Worm (Caenorhabditis elegans) whole organism, L3 larva: ENCODE data around the gene F54D12.9.
A peak's percentile ranks its signal among the peaks of the same experiment; 100 is the strongest.

Experiments used
- R02D3.7 ChIP-seq: fragments of 150-350 bp; optimal IDR thresholded peaks from 2 replicates; lab custom pipeline; 2014; ENCODE audit warnings: missing biosample characterization, missing genetic modification characterization
- ama-1 ChIP-seq: fragments of 150-350 bp; optimal IDR thresholded peaks from 2 replicates; lab custom pipeline; 2018
- ceh-82 ChIP-seq: fragments of 150-350 bp; optimal IDR thresholded peaks from 2 replicates; lab custom pipeline; 2014; ENCODE audit warnings: missing biosample characterization, missing genetic modification characterization
- daf-12 ChIP-seq: fragments of 150-350 bp; optimal IDR thresholded peaks from 2 replicates; lab custom pipeline; 2014; ENCODE audit warnings: missing biosample characterization, missing genetic modification reagents, missing genetic modification characterization
- egl-5 ChIP-seq: fragments of 150-350 bp; optimal IDR thresholded peaks from 2 replicates; lab custom pipeline; 2017; ENCODE audit warnings: missing biosample characterization, missing genetic modification reagents, missing genetic modification characterization, inconsistent platforms
- elt-2 ChIP-seq: sonication (generic microtip); optimal IDR thresholded peaks from 2 replicates; lab custom pipeline; 2016; ENCODE audit warnings: missing genetic modification reagents, mild to moderate bottlenecking, missing genetic modification characterization, missing compliant biosample characterization
- eor-1 ChIP-seq, 2 experiments: fragments of 150-350 bp; optimal IDR thresholded peaks; 2 replicates each; lab custom pipeline; 2014 to 2018; ENCODE audit warnings: missing biosample characterization in 2 of 2, missing genetic modification characterization in 2 of 2
- fkh-10 ChIP-seq: sonication (generic microtip); optimal IDR thresholded peaks from 2 replicates; lab custom pipeline; 2017; ENCODE audit warnings: missing biosample characterization, missing genetic modification reagents, missing genetic modification characterization
- fkh-2 ChIP-seq: fragments of 150-350 bp; optimal IDR thresholded peaks from 2 replicates; lab custom pipeline; 2014; ENCODE audit warnings: missing biosample characterization, missing genetic modification reagents, missing genetic modification characterization
- fos-1 ChIP-seq: fragments of 150-350 bp; optimal IDR thresholded peaks from 2 replicates; lab custom pipeline; 2014; ENCODE audit warnings: missing biosample characterization, missing genetic modification characterization
- hmg-11 ChIP-seq: sonication (generic microtip); optimal IDR thresholded peaks from 2 replicates; lab custom pipeline; 2016; ENCODE audit warnings: missing genetic modification characterization, missing compliant biosample characterization
- jun-1 ChIP-seq: fragments of 150-350 bp; optimal IDR thresholded peaks from 2 replicates; lab custom pipeline; 2014; ENCODE audit warnings: missing biosample characterization, missing genetic modification reagents, missing genetic modification characterization
- lin-15B ChIP-seq: fragments of 150-350 bp; optimal IDR thresholded peaks from 2 replicates; lab custom pipeline; 2014; ENCODE audit warnings: missing biosample characterization, missing genetic modification characterization
- lin-39 ChIP-seq: fragments of 150-350 bp; optimal IDR thresholded peaks from 2 replicates; lab custom pipeline; 2018; ENCODE audit warnings: missing biosample characterization, missing genetic modification reagents, missing genetic modification characterization
- lsy-12 ChIP-seq: sonication (generic microtip); optimal IDR thresholded peaks from 2 replicates; lab custom pipeline; 2016; ENCODE audit warnings: mild to moderate bottlenecking, missing genetic modification characterization, missing compliant biosample characterization
- mml-1 ChIP-seq: fragments of 150-350 bp; sonication (generic microtip); optimal IDR thresholded peaks from 3 replicates; lab custom pipeline; 2014; ENCODE audit warnings: missing biosample characterization, missing genetic modification characterization
- nfya-1 ChIP-seq: sonication (generic microtip); optimal IDR thresholded peaks from 2 replicates; lab custom pipeline; 2017; ENCODE audit warnings: missing genetic modification characterization, mild to moderate bottlenecking, missing compliant biosample characterization, antibody characterized with exemption, moderate library complexity; ENCODE audit not compliant: insufficient read depth
- nhr-11 ChIP-seq: fragments of 150-350 bp; optimal IDR thresholded peaks from 2 replicates; lab custom pipeline; 2014; ENCODE audit warnings: missing biosample characterization, missing genetic modification characterization
- nhr-12 ChIP-seq: fragments of 150-350 bp; optimal IDR thresholded peaks from 2 replicates; lab custom pipeline; 2014; ENCODE audit warnings: missing biosample characterization, missing genetic modification characterization
- nhr-23 ChIP-seq: fragments of 150-350 bp; optimal IDR thresholded peaks from 2 replicates; lab custom pipeline; 2014; ENCODE audit warnings: missing biosample characterization, missing genetic modification reagents, missing genetic modification characterization
- nhr-237 ChIP-seq: fragments of 150-350 bp; optimal IDR thresholded peaks from 2 replicates; lab custom pipeline; 2014; ENCODE audit warnings: missing biosample characterization, missing genetic modification characterization
- nhr-25 ChIP-seq: sonication (generic microtip); optimal IDR thresholded peaks from 2 replicates; lab custom pipeline; 2017; ENCODE audit warnings: missing biosample characterization, missing genetic modification characterization
- nhr-28 ChIP-seq: fragments of 150-350 bp; optimal IDR thresholded peaks from 2 replicates; lab custom pipeline; 2014; ENCODE audit warnings: missing biosample characterization, missing genetic modification characterization
- nhr-43 ChIP-seq: sonication (generic microtip); optimal IDR thresholded peaks from 2 replicates; lab custom pipeline; 2016; ENCODE audit warnings: mild to moderate bottlenecking, missing genetic modification characterization, missing compliant biosample characterization; ENCODE audit not compliant: poor library complexity, severe bottlenecking
- nhr-67 ChIP-seq: fragments of 150-350 bp; optimal IDR thresholded peaks from 2 replicates; lab custom pipeline; 2014; ENCODE audit warnings: missing biosample characterization, missing genetic modification characterization
- nhr-76 ChIP-seq: fragments of 150-350 bp; sonication (generic microtip); optimal IDR thresholded peaks from 5 replicates; lab custom pipeline; 2014; ENCODE audit warnings: missing biosample characterization, missing genetic modification characterization
- nhr-77 ChIP-seq: fragments of 150-350 bp; optimal IDR thresholded peaks from 2 replicates; lab custom pipeline; 2014; ENCODE audit warnings: missing biosample characterization, missing genetic modification characterization
- pha-4 ChIP-seq: fragments of 150-350 bp; optimal IDR thresholded peaks from 2 replicates; lab custom pipeline; 2014; ENCODE audit warnings: missing biosample characterization, missing genetic modification reagents, missing genetic modification characterization
- pqm-1 ChIP-seq: fragments of 150-350 bp; optimal IDR thresholded peaks from 2 replicates; lab custom pipeline; 2017; ENCODE audit warnings: missing biosample characterization, missing genetic modification characterization, inconsistent platforms
- sea-2 ChIP-seq: fragments of 150-350 bp; sonication (generic microtip); optimal IDR thresholded peaks from 4 replicates; lab custom pipeline; 2014; ENCODE audit warnings: missing biosample characterization, missing genetic modification reagents, missing genetic modification characterization
- skn-1 ChIP-seq: fragments of 150-350 bp; optimal IDR thresholded peaks from 2 replicates; lab custom pipeline; 2014; ENCODE audit warnings: missing biosample characterization, missing genetic modification characterization
- snpc-4 ChIP-seq: fragments of 150-350 bp; optimal IDR thresholded peaks from 2 replicates; lab custom pipeline; 2014; ENCODE audit warnings: missing biosample characterization, missing genetic modification characterization
- tbx-2 ChIP-seq: sonication (generic microtip); optimal IDR thresholded peaks from 2 replicates; lab custom pipeline; 2016; ENCODE audit warnings: mild to moderate bottlenecking, missing genetic modification characterization, missing compliant biosample characterization
- unc-39 ChIP-seq: sonication (generic microtip); optimal IDR thresholded peaks from 4 replicates; lab custom pipeline; 2017; ENCODE audit warnings: missing biosample characterization, missing genetic modification characterization
- unc-62 ChIP-seq: fragments of 150-350 bp; sonication (generic microtip); optimal IDR thresholded peaks from 4 replicates; lab custom pipeline; 2014; ENCODE audit warnings: missing biosample characterization, missing genetic modification reagents, missing genetic modification characterization
- zag-1 ChIP-seq: fragments of 150-350 bp; optimal IDR thresholded peaks from 2 replicates; lab custom pipeline; 2014; ENCODE audit warnings: missing biosample characterization, missing genetic modification characterization
- ztf-11 ChIP-seq: fragments of 150-350 bp; optimal IDR thresholded peaks from 2 replicates; lab custom pipeline; 2014; ENCODE audit warnings: missing biosample characterization, missing genetic modification characterization

F54D12.9 gene

DNA sequence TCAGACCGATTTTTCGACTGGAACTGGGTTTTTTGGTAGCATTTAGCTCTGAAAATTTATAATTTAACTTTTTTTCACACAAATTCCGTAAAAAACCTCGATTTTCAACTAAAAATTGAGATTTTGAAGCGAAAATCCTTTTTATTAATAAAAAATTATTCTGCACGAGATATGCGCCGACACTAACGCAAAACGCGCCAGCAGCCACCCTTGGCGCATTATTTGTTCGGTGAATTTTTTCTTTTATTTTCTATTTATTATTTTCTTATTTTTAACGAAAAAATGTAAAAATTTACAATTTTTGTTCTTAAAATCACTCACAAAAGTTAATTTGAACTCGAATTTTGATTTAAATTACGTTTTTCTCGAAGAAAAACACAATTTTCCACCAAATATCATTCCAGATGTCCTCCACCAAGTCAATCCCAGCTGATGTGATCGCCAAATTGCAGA lies 20.7 kb upstream of the F54D12.9 start, which contains the start of gene Y51H7C.7:
TSS of gene Y51H7C.7 (plus strand) at position 403 of the 453 bp plus-strand sequence.
- no peak for TF ChIP-seq eor-1 (tag; optimal IDR thresholded peaks at IDR 0.05; lab: Kevin White, UChicago)
- TF ChIP-seq zag-1 (tag; lab: Kevin White, UChicago), result no peak
- TF ChIP-seq nhr-23, result peak; percentile 65
- TF ChIP-seq lin-15B (tag; lab: Kevin White, UChicago), result peak; percentile 75
- no peak for TF ChIP-seq nhr-77 (tag; lab: Kevin White, UChicago)
- peak; percentile 36 for TF ChIP-seq R02D3.7 (tag; lab: Kevin White, UChicago)
- TF ChIP-seq lin-39 (tag; lab: Kevin White, UChicago), result peak; percentile 24
- TF ChIP-seq nfya-1 (tag; lab: Kevin White, UChicago), result no peak
- TF ChIP-seq nhr-25 (tag; lab: Kevin White, UChicago), result no peak
- peak; percentile 18 for TF ChIP-seq tbx-2
- TF ChIP-seq ceh-82 (tag; lab: Kevin White, UChicago), result no peak
- no peak for TF ChIP-seq fos-1 (tag; lab: Kevin White, UChicago)
- TF ChIP-seq elt-2 (tag; lab: Kevin White, UChicago), result peak; percentile 22
- no peak for TF ChIP-seq ama-1 (lab: Kevin White, UChicago)
- TF ChIP-seq, all 47 proteins: peak for 6

DNA sequence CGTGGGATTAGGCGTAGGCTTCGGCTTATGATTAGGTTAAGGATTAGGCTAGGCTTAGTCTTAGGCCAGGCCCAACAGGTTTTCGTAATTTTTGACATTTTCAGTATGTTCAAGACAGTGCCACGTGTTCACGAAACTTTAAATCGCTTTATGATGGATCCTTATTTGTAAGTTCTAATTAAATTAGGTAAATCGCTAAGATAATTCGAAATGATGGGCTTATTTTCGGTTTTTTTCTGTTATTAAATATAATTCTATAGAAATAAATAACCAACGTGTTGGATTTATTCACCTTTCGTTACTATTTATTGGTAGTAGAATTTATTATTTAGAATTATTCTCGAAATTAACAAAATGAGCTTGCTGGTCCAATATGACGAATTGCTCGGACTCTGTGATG lies 20.0 kb upstream of the F54D12.9 start, which contains the start of gene Y51H7C.8:
TSS of gene Y51H7C.8 (plus strand) at position 301 of the 400 bp plus-strand sequence.
- no peak for TF ChIP-seq fkh-10 (GFP tag; lab: Kevin White, UChicago)
- no peak for TF ChIP-seq ceh-82 (tag; lab: Kevin White, UChicago)
- TF ChIP-seq nhr-12 (tag; lab: Kevin White, UChicago), result no peak
- TF ChIP-seq unc-62, result no peak
- no peak for TF ChIP-seq ztf-11 (tag; lab: Kevin White, UChicago)
- TF ChIP-seq tbx-2, result no peak
- no peak for TF ChIP-seq jun-1 (tag; lab: Kevin White, UChicago)
- TF ChIP-seq snpc-4 (tag; lab: Kevin White, UChicago), result no peak
- TF ChIP-seq daf-12 (tag; lab: Kevin White, UChicago), result no peak
- TF ChIP-seq unc-39 (tag; lab: Kevin White, UChicago), result no peak
- TF ChIP-seq nhr-28, result no peak
- TF ChIP-seq nhr-11, result no peak
- TF ChIP-seq pqm-1 (tag; lab: Kevin White, UChicago), result no peak
- TF ChIP-seq nhr-237, result no peak
- TF ChIP-seq nhr-77 (tag; lab: Kevin White, UChicago), result no peak
- no peak for TF ChIP-seq nhr-43 (tag; lab: Kevin White, UChicago)
- no peak for TF ChIP-seq nhr-76 (tag; lab: Kevin White, UChicago)
- no peak for TF ChIP-seq egl-5 (tag; lab: Kevin White, UChicago)
- no peak for TF ChIP-seq nhr-67
- no peak for TF ChIP-seq skn-1 (tag; lab: Kevin White, UChicago)

DNA sequence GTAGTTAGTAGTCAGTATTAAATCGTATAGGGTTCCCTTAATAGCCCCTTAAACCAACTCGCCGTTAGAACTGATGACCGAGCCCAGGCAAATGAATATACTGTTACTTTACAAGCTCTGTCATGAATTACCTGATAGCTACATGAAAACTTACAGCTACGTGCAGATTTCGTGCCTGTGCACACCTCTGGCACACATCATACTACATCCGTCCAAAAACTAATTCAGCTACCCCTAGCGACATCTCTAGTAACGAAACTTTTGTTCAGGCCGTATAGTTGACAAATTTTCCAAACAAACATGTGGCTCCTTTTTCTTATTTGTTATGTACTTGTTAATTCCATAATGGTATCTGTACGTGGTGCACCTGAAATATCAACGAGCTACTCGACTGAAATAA lies 18.6 kb upstream of the F54D12.9 start, which contains the start of gene F54D12.1:
TSS of gene F54D12.1 (plus strand) at position 301 of the 400 bp plus-strand sequence.
- TF ChIP-seq ztf-11 (tag; lab: Kevin White, UChicago) (no peak), pha-4 (no peak), egl-5 (tag; lab: Kevin White, UChicago) (no peak), elt-2 (tag; lab: Kevin White, UChicago) (no peak), sea-2 (GFP tag; lab: Kevin White, UChicago) (no peak), hmg-11 (tag; lab: Kevin White, UChicago) (no peak), tbx-2 (no peak), nhr-25 (tag; lab: Kevin White, UChicago) (no peak), lsy-12 (tag; lab: Kevin White, UChicago) (no peak), zag-1 (tag; lab: Kevin White, UChicago) (no peak), fos-1 (tag; lab: Kevin White, UChicago) (no peak), nhr-23 (no peak), unc-39 (tag; lab: Kevin White, UChicago) (no peak), jun-1 (tag; lab: Kevin White, UChicago) (no peak), fkh-2 (tag; lab: Kevin White, UChicago) (no peak)

DNA sequence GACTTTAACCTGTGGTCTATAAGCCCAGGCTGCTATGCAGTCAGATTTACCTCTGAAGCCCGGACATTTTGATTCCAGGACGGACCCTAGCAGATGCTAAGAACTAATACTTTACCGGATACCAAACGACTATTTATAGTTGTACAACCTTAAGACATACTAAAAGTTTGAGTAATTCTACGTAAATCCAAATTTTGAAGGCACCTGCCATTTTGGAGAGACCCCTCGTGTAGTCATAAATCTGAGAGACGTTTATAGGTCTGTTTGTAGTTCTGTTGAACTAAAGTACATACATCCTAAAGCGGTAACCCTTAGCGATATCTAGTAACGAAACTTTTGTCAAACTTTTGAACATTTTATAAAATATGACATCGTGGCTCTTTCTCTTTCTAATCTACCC lies 16.9 kb upstream of the F54D12.9 start, which contains the start of gene F54D12.2:
TSS of gene F54D12.2 (plus strand) at position 301 of the 400 bp plus-strand sequence.
- TF ChIP-seq mml-1, result no peak
- TF ChIP-seq nhr-11, result no peak
- TF ChIP-seq jun-1 (tag; lab: Kevin White, UChicago), result no peak
- TF ChIP-seq fos-1 (tag; lab: Kevin White, UChicago), result no peak
- no peak for TF ChIP-seq R02D3.7 (tag; lab: Kevin White, UChicago)
